Fruit fly (Drosophila melanogaster): ENCODE data around the gene HisRS.

Gene HisRS

dm6 chrX:18483261-18484218 is 31.7 kb upstream of the HisRS start, which contains the start of gene Hayan (continued):
- TF ChIP-seq CG11695 (GFP tag; IDR thresholded peaks at IDR 0.05) (no peak), Dbx (GFP tag; IDR thresholded peaks at IDR 0.05) (peak; percentile 6; the same call in 1 of the 3 replicates), sqz (GFP tag; optimal IDR thresholded peaks at IDR 0.05) (peak; percentile 8), Awh (GFP tag; IDR thresholded peaks at IDR 0.05) (0 out of 2 replicates have a peak, but pooled peaks have one; percentile 21), lola (GFP tag; optimal IDR thresholded peaks at IDR 0.05) (no peak), inv (GFP tag; IDR thresholded peaks at IDR 0.05; ENCODE audit: partially characterized antibody) (no peak), CG15011 (GFP tag; optimal IDR thresholded peaks at IDR 0.05) (no peak), gce (GFP tag; IDR thresholded peaks at IDR 0.05) (no peak), BtbVII (GFP tag; optimal IDR thresholded peaks at IDR 0.05) (no peak), CG3065 (GFP tag; optimal IDR thresholded peaks at IDR 0.05) (no peak), vnd (GFP tag; IDR thresholded peaks at IDR 0.05; ENCODE audit: partially characterized antibody) (no peak), bcd (GFP tag; optimal IDR thresholded peaks at IDR 0.05) (no peak), row (GFP tag; IDR thresholded peaks at IDR 0.05) (peak; percentile 16; the same call in 1 of the 3 replicates), CG4617 (GFP tag; optimal IDR thresholded peaks at IDR 0.05; ENCODE audit: borderline replicate concordance) (no peak), CG4820 (GFP tag; optimal IDR thresholded peaks at IDR 0.05) (no peak), CG34376 (GFP tag; optimal IDR thresholded peaks at IDR 0.05) (peak; percentile 86), chinmo (GFP tag; IDR thresholded peaks at IDR 0.05; ENCODE audit: partially characterized antibody) (0 out of 4 replicates have a peak, but pooled peaks have one; percentile 63), CG18764 (GFP tag; optimal IDR thresholded peaks at IDR 0.05) (no peak), CG32532 (GFP tag; IDR thresholded peaks at IDR 0.05) (0 out of 2 replicates have a peak, but pooled peaks have one; percentile 12), CG12769 (tag; optimal IDR thresholded peaks at IDR 0.05) (peak; percentile 15), Atf-2 (GFP tag; optimal IDR thresholded peaks at IDR 0.05) (no peak), D19B (GFP tag; optimal IDR thresholded peaks at IDR 0.05) (peak; percentile 80)

- TF ChIP-seq Vsx1 (GFP tag; optimal IDR thresholded peaks at IDR 0.05) (peak; percentile 4), sna (GFP tag; IDR thresholded peaks at IDR 0.05; ENCODE audit: partially characterized antibody) (no peak), CG7928 (GFP tag; optimal IDR thresholded peaks at IDR 0.05) (no peak), CG16813 (GFP tag; IDR thresholded peaks at IDR 0.05; ENCODE audit: partially characterized antibody) (no peak), slp2 (GFP tag; optimal IDR thresholded peaks at IDR 0.05) (no peak), CG1024 (GFP tag; IDR thresholded peaks at IDR 0.05) (no peak), CG3281 (GFP tag; optimal IDR thresholded peaks at IDR 0.05) (no peak), nom (GFP tag; optimal IDR thresholded peaks at IDR 0.05) (peak; percentile 39), CG4282 (GFP tag; optimal IDR thresholded peaks at IDR 0.05) (no peak), CG33213 (GFP tag; optimal IDR thresholded peaks at IDR 0.05) (no peak), dimm (GFP tag; IDR thresholded peaks at IDR 0.05) (no peak), CG5953 (GFP tag; IDR thresholded peaks at IDR 0.05) (no peak), exex (tag; optimal IDR thresholded peaks at IDR 0.05) (peak; percentile 72), sd (tag; optimal IDR thresholded peaks at IDR 0.05) (peak; percentile 28), sug (tag; optimal IDR thresholded peaks at IDR 0.05) (peak; percentile 23), CG17912 (GFP tag; optimal IDR thresholded peaks at IDR 0.05) (no peak), hth (optimal IDR thresholded peaks at IDR 0.05) (no peak), chinmo (GFP tag; IDR thresholded peaks at IDR 0.05; ENCODE audit: partially characterized antibody) (0 out of 4 replicates have a peak, but pooled peaks have one; percentile 67), CG6272 (GFP tag; IDR thresholded peaks at IDR 0.05) (no peak), Hr78 (GFP tag; optimal IDR thresholded peaks at IDR 0.05) (peak in 1 of 2 experiments; percentile 66), row (GFP tag; IDR thresholded peaks at IDR 0.05) (0 out of 3 replicates have a peak, but pooled peaks have one; percentile 7), knrl (GFP tag; IDR thresholded peaks at IDR 0.05; ENCODE audit: partially characterized antibody) (no peak), CG32532 (GFP tag; IDR thresholded peaks at IDR 0.05) (no peak), pzg (GFP tag; optimal IDR thresholded peaks at IDR 0.05) (no peak), abd-A (tag; optimal IDR thresholded peaks at IDR 0.05) (no peak), repo (GFP tag; optimal IDR thresholded peaks at IDR 0.05) (no peak)
These were observed 28.7 kb upstream of the HisRS start, which contains the start of gene psh for dm6 chrX:18486356-18487059. Gene psh, minus strand, starts transcription at chrX:18486921.
